Fruit fly (Drosophila melanogaster): Measurements from ENCODE around the gene CG13046.

The CG13046 gene

dm6 chr3L:16288322-16288721 lies at the start of gene CG13046:
CG13046 (minus strand) TSS chr3L:16288422.
- TF ChIP-seq noc (tag; optimal IDR thresholded peaks at IDR 0.05) = no peak

- no peak for TF ChIP-seq noc (tag; optimal IDR thresholded peaks at IDR 0.05)
These were observed 49.5 kb upstream of the CG13046 start for dm6 chr3L:16337739-16338138.

dm6 chr3L:16334876-16335275 lies 46.7 kb upstream of the CG13046 start:
- TF ChIP-seq noc (tag; optimal IDR thresholded peaks at IDR 0.05) = no peak

- TF ChIP-seq noc (tag; optimal IDR thresholded peaks at IDR 0.05) = no peak
These were observed 44.8 kb upstream of the CG13046 start, which contains the start of gene CG13056 for dm6 chr3L:16333013-16333412. CG13056 (plus strand) TSS chr3L:16333313.

dm6 chr3L:16331633-16332032 lies 43.4 kb upstream of the CG13046 start, which contains the start of gene retinin:
retinin (plus strand) TSS chr3L:16331933.
- no peak for TF ChIP-seq noc (tag; optimal IDR thresholded peaks at IDR 0.05)

dm6 chr3L:16330740-16331139 lies 42.5 kb upstream of the CG13046 start, which contains the start of gene CG33060:
CG33060 (plus strand) TSS chr3L:16331040.
- no peak for TF ChIP-seq noc (tag; optimal IDR thresholded peaks at IDR 0.05)

- TF ChIP-seq noc (tag; optimal IDR thresholded peaks at IDR 0.05) = no peak
These were observed 41.3 kb upstream of the CG13046 start, which contains the start of gene CG33061 for dm6 chr3L:16329495-16329894. CG33061 (plus strand) TSS chr3L:16329795.

dm6 chr3L:16328207-16328891 lies 40.1 kb upstream of the CG13046 start, which contains the start of gene CG13058:
CG13058 (plus strand) TSS chr3L:16328841.
- peak; percentile 75 for TF ChIP-seq noc (tag; optimal IDR thresholded peaks at IDR 0.05)

dm6 chr3L:16327776-16328175 lies 39.6 kb upstream of the CG13046 start, which contains the start of gene CG13038:
CG13038 (minus strand) TSS chr3L:16327893.
- TF ChIP-seq noc (tag; optimal IDR thresholded peaks at IDR 0.05) = no peak

dm6 chr3L:16326657-16327056 lies 38.4 kb upstream of the CG13046 start, which contains the start of the genes CG13040 and CG13039:
CG13040 (minus strand) TSS chr3L:16326757.
CG13039 (minus strand) TSS chr3L:16326762.
- no peak for TF ChIP-seq noc (tag; optimal IDR thresholded peaks at IDR 0.05)

dm6 chr3L:16323372-16323771 lies 35.1 kb upstream of the CG13046 start, which contains the start of gene CG13059:
CG13059 (plus strand) TSS chr3L:16323672.
- no peak for TF ChIP-seq noc (tag; optimal IDR thresholded peaks at IDR 0.05)

dm6 chr3L:16321172-16321571 lies 33.0 kb upstream of the CG13046 start, which contains the start of gene CG42718:
CG42718 (minus strand) TSS chr3L:16321272.
- no peak for TF ChIP-seq noc (tag; optimal IDR thresholded peaks at IDR 0.05)

- no peak for TF ChIP-seq noc (tag; optimal IDR thresholded peaks at IDR 0.05)
These were observed 31.2 kb upstream of the CG13046 start, which contains the start of the genes CG13041 and CG13060 for dm6 chr3L:16319399-16319906. CG13041 (minus strand) TSS chr3L:16319526. CG13060 (plus strand) TSS chr3L:16319856.

- no peak for TF ChIP-seq noc (tag; optimal IDR thresholded peaks at IDR 0.05)
These were observed 29.5 kb upstream of the CG13046 start, which contains the start of gene Nplp3 for dm6 chr3L:16317724-16318123. Nplp3 (plus strand) TSS chr3L:16318024.

dm6 chr3L:16313985-16314384 lies 25.8 kb upstream of the CG13046 start, which contains the start of gene CG13062:
CG13062 (plus strand) TSS chr3L:16314285.
- no peak for TF ChIP-seq noc (tag; optimal IDR thresholded peaks at IDR 0.05)

- peak; percentile 61 for TF ChIP-seq noc (tag; optimal IDR thresholded peaks at IDR 0.05)
These were observed 21.8 kb upstream of the CG13046 start for dm6 chr3L:16309972-16310371.

dm6 chr3L:16308380-16308779 lies 20.2 kb upstream of the CG13046 start, which contains the start of gene CG13042:
CG13042 (minus strand) TSS chr3L:16308480.
- no peak for TF ChIP-seq noc (tag; optimal IDR thresholded peaks at IDR 0.05)

Measured in whole organism, larva.